Fruit fly (Drosophila melanogaster) whole organism, embryonic: ENCODE data around the gene CG32163.
A peak's percentile ranks its signal among the peaks of the same experiment; 100 is the strongest.

Experiments used
- Adf1 ChIP-seq: fragments of 200-800 bp; sonication (Bioruptor generic); IDR thresholded peaks from 2 replicates; pipeline ENCODE4 v1.3.6; 2022; ENCODE audit warnings: missing biosample characterization, missing genetic modification characterization
- BEAF-32 ChIP-seq: fragments of 200-800 bp; sonication (Bioruptor generic); optimal IDR thresholded peaks from 3 replicates; lab custom pipeline; 2017; ENCODE audit warnings: missing biosample characterization, missing genetic modification characterization, mild to moderate bottlenecking, moderate library complexity, missing genetic modification reagents
- Bgb ChIP-seq: fragments of 200-800 bp; sonication (Bioruptor generic); IDR thresholded peaks from 2 replicates; pipeline ENCODE4 v1.3.6; 2022; ENCODE audit warnings: missing biosample characterization, missing genetic modification characterization; ENCODE audit not compliant: partially characterized antibody
- CG10267 ChIP-seq: fragments of 200-800 bp; sonication (Bioruptor generic); optimal IDR thresholded peaks from 2 replicates; lab custom pipeline; 2018; ENCODE audit warnings: missing biosample characterization, mild to moderate bottlenecking, missing genetic modification characterization, moderate library complexity
- CG12659 ChIP-seq: fragments of 200-800 bp; sonication (Bioruptor generic); optimal IDR thresholded peaks from 3 replicates; lab custom pipeline; 2017; ENCODE audit warnings: mild to moderate bottlenecking, missing biosample characterization, missing genetic modification reagents, missing genetic modification characterization
- CG13287 ChIP-seq: fragments of 200-800 bp; sonication (Bioruptor generic); IDR thresholded peaks from 2 replicates; pipeline ENCODE4 v1.3.6; 2022; ENCODE audit warnings: missing biosample characterization, missing genetic modification characterization; ENCODE audit not compliant: partially characterized antibody
- CG1603 ChIP-seq: fragments of 200-800 bp; sonication (Bioruptor generic); optimal IDR thresholded peaks from 2 replicates; lab custom pipeline; 2019; ENCODE audit warnings: missing biosample characterization, mild to moderate bottlenecking, missing genetic modification characterization, moderate library complexity
- CG16779 ChIP-seq: fragments of 200-800 bp; sonication (Bioruptor generic); IDR thresholded peaks from 2 replicates; pipeline ENCODE4 v1.3.6; 2022; ENCODE audit warnings: missing biosample characterization, missing genetic modification characterization
- CG17359 ChIP-seq: fragments of 200-800 bp; sonication (Bioruptor generic); optimal IDR thresholded peaks from 3 replicates; lab custom pipeline; 2018; ENCODE audit warnings: missing biosample characterization, mild to moderate bottlenecking, missing genetic modification characterization, moderate library complexity
- CG17385 ChIP-seq: fragments of 200-800 bp; sonication (Bioruptor generic); optimal IDR thresholded peaks from 3 replicates; lab custom pipeline; 2018; ENCODE audit warnings: missing biosample characterization, mild to moderate bottlenecking, missing genetic modification characterization
- CG2129 ChIP-seq: fragments of 200-800 bp; sonication (Bioruptor generic); IDR thresholded peaks from 2 replicates; pipeline ENCODE4 v1.3.6; 2022; ENCODE audit warnings: missing biosample characterization, missing genetic modification characterization; ENCODE audit not compliant: partially characterized antibody
- CG2712 ChIP-seq: fragments of 200-800 bp; optimal IDR thresholded peaks from 3 replicates; lab custom pipeline; 2019; ENCODE audit warnings: missing biosample characterization, mild to moderate bottlenecking, missing genetic modification characterization, moderate library complexity
- CG30020 ChIP-seq: fragments of 200-800 bp; optimal IDR thresholded peaks from 2 replicates; lab custom pipeline; 2019; ENCODE audit warnings: missing biosample characterization, mild to moderate bottlenecking, missing genetic modification characterization, moderate library complexity
- CG34224 ChIP-seq: fragments of 200-800 bp; sonication (Bioruptor generic); IDR thresholded peaks from 3 replicates; pipeline ENCODE4 v1.3.6; 2022; ENCODE audit warnings: missing biosample characterization, missing genetic modification characterization; ENCODE audit not compliant: partially characterized antibody
- CG3838 ChIP-seq: fragments of 200-800 bp; sonication (Bioruptor generic); optimal IDR thresholded peaks from 3 replicates; lab custom pipeline; 2016; ENCODE audit warnings: missing biosample characterization, missing genetic modification characterization
- CG3995 ChIP-seq: fragments of 200-800 bp; sonication (Bioruptor generic); optimal IDR thresholded peaks from 3 replicates; lab custom pipeline; 2016; ENCODE audit warnings: missing biosample characterization, missing genetic modification characterization
- CG4617 ChIP-seq: fragments of 200-800 bp; sonication (Bioruptor generic); optimal IDR thresholded peaks from 3 replicates; lab custom pipeline; 2016; ENCODE audit warnings: missing biosample characterization, missing genetic modification characterization, borderline replicate concordance
- CG6683 ChIP-seq: fragments of 200-800 bp; sonication (Bioruptor generic); optimal IDR thresholded peaks from 2 replicates; lab custom pipeline; 2017; ENCODE audit warnings: missing biosample characterization, mild to moderate bottlenecking, missing genetic modification characterization, missing genetic modification reagents
- CG6791 ChIP-seq: fragments of 200-800 bp; sonication (Bioruptor generic); IDR thresholded peaks from 3 replicates; pipeline ENCODE4 v1.3.6; 2022; ENCODE audit warnings: missing biosample characterization, missing genetic modification characterization; ENCODE audit not compliant: partially characterized antibody
- CG6854 ChIP-seq: fragments of 200-800 bp; sonication (Bioruptor generic); optimal IDR thresholded peaks from 3 replicates; lab custom pipeline; 2017; ENCODE audit warnings: missing biosample characterization, mild to moderate bottlenecking, missing genetic modification characterization
- CG9797 ChIP-seq: fragments of 200-800 bp; sonication (Bioruptor generic); optimal IDR thresholded peaks from 3 replicates; lab custom pipeline; 2018; ENCODE audit warnings: missing biosample characterization, mild to moderate bottlenecking, missing genetic modification characterization
- Dll ChIP-seq: fragments of 200-800 bp; sonication (Bioruptor generic); IDR thresholded peaks from 4 replicates; pipeline ENCODE4 v1.3.6; 2022; ENCODE audit warnings: missing biosample characterization, missing genetic modification characterization; ENCODE audit not compliant: partially characterized antibody
- Doc3 ChIP-seq: fragments of 200-800 bp; sonication (Bioruptor generic); IDR thresholded peaks from 3 replicates; pipeline ENCODE4 v1.3.6; 2022; ENCODE audit warnings: missing biosample characterization, missing genetic modification characterization; ENCODE audit not compliant: partially characterized antibody
- Dp ChIP-seq: fragments of 200-800 bp; sonication (Bioruptor generic); optimal IDR thresholded peaks from 2 replicates; lab custom pipeline; 2018; ENCODE audit warnings: missing biosample characterization, mild to moderate bottlenecking, missing genetic modification characterization, moderate library complexity
- Dref ChIP-seq: fragments of 200-800 bp; sonication (Bioruptor generic); IDR thresholded peaks from 2 replicates; pipeline ENCODE4 v1.3.6; 2022; ENCODE audit warnings: missing biosample characterization, missing genetic modification characterization
- HmgZ ChIP-seq: fragments of 200-800 bp; sonication (Bioruptor generic); optimal IDR thresholded peaks from 2 replicates; lab custom pipeline; 2018; ENCODE audit warnings: missing biosample characterization, mild to moderate bottlenecking, missing genetic modification characterization
- MBD-R2 ChIP-seq: fragments of 200-800 bp; sonication (Bioruptor generic); IDR thresholded peaks from 2 replicates; pipeline ENCODE4 v1.3.6; 2022; ENCODE audit warnings: missing biosample characterization, missing genetic modification characterization
- Opbp ChIP-seq: fragments of 200-800 bp; sonication (Bioruptor generic); IDR thresholded peaks from 3 replicates; pipeline ENCODE4 v1.3.6; 2022; ENCODE audit warnings: missing biosample characterization, missing genetic modification characterization; ENCODE audit not compliant: partially characterized antibody
- Scr ChIP-seq: fragments of 200-800 bp; sonication (Bioruptor generic); IDR thresholded peaks from 2 replicates; pipeline ENCODE4 v1.3.6; 2022; ENCODE audit warnings: missing biosample characterization, missing genetic modification characterization; ENCODE audit not compliant: partially characterized antibody
- Sry-δ ChIP-seq: fragments of 200-800 bp; sonication (Bioruptor generic); optimal IDR thresholded peaks from 2 replicates; lab custom pipeline; 2016; ENCODE audit warnings: missing biosample characterization, missing genetic modification characterization
- YL-1 ChIP-seq: fragments of 200-800 bp; sonication (Bioruptor generic); optimal IDR thresholded peaks from 3 replicates; lab custom pipeline; 2017; ENCODE audit warnings: missing biosample characterization, mild to moderate bottlenecking, missing genetic modification characterization
- al ChIP-seq: fragments of 200-800 bp; sonication (Bioruptor generic); IDR thresholded peaks from 2 replicates; pipeline ENCODE4 v1.3.6; 2022; ENCODE audit warnings: missing biosample characterization, missing genetic modification characterization
- amos ChIP-seq: fragments of 200-800 bp; sonication (Bioruptor generic); IDR thresholded peaks from 2 replicates; pipeline ENCODE4 v1.3.6; 2022; ENCODE audit warnings: missing biosample characterization, missing genetic modification characterization; ENCODE audit not compliant: partially characterized antibody
- ase ChIP-seq: fragments of 200-800 bp; sonication (Bioruptor generic); IDR thresholded peaks from 3 replicates; pipeline ENCODE4 v1.3.6; 2022; ENCODE audit warnings: missing biosample characterization, missing genetic modification characterization
- bbx ChIP-seq: fragments of 200-800 bp; sonication (Bioruptor generic); IDR thresholded peaks from 2 replicates; pipeline ENCODE4 v1.3.6; 2022; ENCODE audit warnings: missing biosample characterization, missing genetic modification characterization; ENCODE audit not compliant: partially characterized antibody
- dm ChIP-seq: fragments of 200-800 bp; sonication (Bioruptor generic); optimal IDR thresholded peaks from 3 replicates; lab custom pipeline; 2016; ENCODE audit warnings: missing biosample characterization, missing genetic modification characterization
- ewg ChIP-seq: fragments of 200-800 bp; sonication (Bioruptor generic); optimal IDR thresholded peaks from 3 replicates; lab custom pipeline; 2017; ENCODE audit warnings: mild to moderate bottlenecking, missing biosample characterization, missing genetic modification reagents, missing genetic modification characterization
- fd64A ChIP-seq: fragments of 200-800 bp; sonication (Bioruptor generic); optimal IDR thresholded peaks from 3 replicates; lab custom pipeline; 2018; ENCODE audit warnings: missing biosample characterization, mild to moderate bottlenecking, missing genetic modification characterization
- kni ChIP-seq: fragments of 200-800 bp; sonication (Bioruptor generic); optimal IDR thresholded peaks from 3 replicates; lab custom pipeline; 2017; ENCODE audit warnings: mild to moderate bottlenecking, missing biosample characterization, missing genetic modification reagents, missing genetic modification characterization
- lbe ChIP-seq: fragments of 200-800 bp; sonication (Bioruptor generic); optimal IDR thresholded peaks from 2 replicates; lab custom pipeline; 2016; ENCODE audit warnings: missing biosample characterization, mild to moderate bottlenecking, missing genetic modification characterization
- nerfin-1 ChIP-seq: fragments of 200-800 bp; sonication (Bioruptor generic); optimal IDR thresholded peaks from 3 replicates; lab custom pipeline; 2019; ENCODE audit warnings: missing biosample characterization, mild to moderate bottlenecking, missing genetic modification characterization, moderate library complexity
- pzg ChIP-seq: fragments of 200-800 bp; sonication (Bioruptor generic); optimal IDR thresholded peaks from 3 replicates; lab custom pipeline; 2018; ENCODE audit warnings: missing biosample characterization, mild to moderate bottlenecking, missing genetic modification characterization, moderate library complexity
- sd ChIP-seq: fragments of 200-800 bp; sonication (Bioruptor generic); optimal IDR thresholded peaks from 3 replicates; lab custom pipeline; 2018; ENCODE audit warnings: missing biosample characterization, mild to moderate bottlenecking, missing genetic modification characterization, moderate library complexity
- sna ChIP-seq: fragments of 200-800 bp; sonication (Bioruptor generic); IDR thresholded peaks from 2 replicates; pipeline ENCODE4 v1.3.6; 2022; ENCODE audit warnings: missing biosample characterization, missing genetic modification characterization; ENCODE audit not compliant: partially characterized antibody
- stc ChIP-seq: fragments of 200-800 bp; sonication (Bioruptor generic); IDR thresholded peaks from 2 replicates; pipeline ENCODE4 v1.3.6; 2022; ENCODE audit warnings: missing biosample characterization, missing genetic modification characterization
- stwl ChIP-seq: fragments of 200-800 bp; sonication (Bioruptor generic); optimal IDR thresholded peaks from 3 replicates; lab custom pipeline; 2018; ENCODE audit warnings: missing biosample characterization, mild to moderate bottlenecking, missing genetic modification characterization, moderate library complexity
- unc-4 ChIP-seq: fragments of 200-800 bp; sonication (Bioruptor generic); IDR thresholded peaks from 2 replicates; pipeline ENCODE4 v1.3.6; 2022; ENCODE audit warnings: missing biosample characterization, missing genetic modification characterization; ENCODE audit not compliant: partially characterized antibody
- vfl ChIP-seq: fragments of 200-800 bp; sonication (Bioruptor generic); optimal IDR thresholded peaks from 2 replicates; lab custom pipeline; 2016; ENCODE audit warnings: missing biosample characterization, missing genetic modification characterization

Gene CG32163

DNA sequence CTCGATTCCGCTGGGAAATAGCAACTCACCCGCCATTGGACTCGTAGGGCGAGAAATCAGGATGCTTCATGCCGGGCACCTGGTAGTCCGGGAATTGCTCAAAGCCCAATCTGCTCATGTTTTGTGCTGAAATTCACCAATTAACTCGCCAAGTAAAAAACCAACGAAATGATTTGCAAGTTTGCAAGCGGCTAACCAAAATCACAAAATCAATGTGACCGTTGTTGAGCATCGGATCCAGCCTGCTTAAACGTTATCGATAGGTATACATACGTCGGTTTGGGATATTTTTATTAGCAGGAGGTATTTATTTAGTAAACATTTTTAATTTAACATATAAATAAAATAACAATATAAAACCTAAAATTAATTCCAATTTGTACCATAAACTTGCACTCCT is 23.2 kb downstream of the CG32163 start, which contains the start of gene Prosbeta6 (continued):
- TF ChIP-seq CG12659 (GFP tag; lab: Kevin White, UChicago) = peak; percentile 39
- no peak for TF ChIP-seq CG16779 (GFP tag; lab: Robert Waterston, UW)
- peak; percentile 45 for TF ChIP-seq sd
- no peak for TF ChIP-seq vfl (GFP tag; lab: Kevin White, UChicago)
- TF ChIP-seq CG10267 = peak; percentile 22
- peak; percentile 66 for TF ChIP-seq pzg
- peak; percentile 13 for TF ChIP-seq YL-1 (GFP tag; lab: Kevin White, UChicago)
- peak; percentile 44 for TF ChIP-seq Dp (GFP tag; lab: Kevin White, UChicago)
- TF ChIP-seq Doc3 (GFP tag; lab: Robert Waterston, UW) = peak; percentile 53; the same call in 1 of the 3 replicates
- TF ChIP-seq lbe (GFP tag; lab: Kevin White, UChicago) = peak; percentile 15
- no peak for TF ChIP-seq CG6683 (GFP tag; lab: Kevin White, UChicago)
- TF ChIP-seq CG3995 (GFP tag; lab: Kevin White, UChicago) = peak; percentile 26
- TF ChIP-seq CG6854 (GFP tag; lab: Kevin White, UChicago) = no peak
- no peak for TF ChIP-seq CG17385 (GFP tag; lab: Kevin White, UChicago)
- TF ChIP-seq Adf1 = no peak
- TF ChIP-seq CG3838 (GFP tag; lab: Kevin White, UChicago) = no peak
- TF ChIP-seq bbx = peak; percentile 45; the same call in 1 of the 2 replicates
- TF ChIP-seq al (GFP tag; lab: Robert Waterston, UW) = no peak
- no peak for TF ChIP-seq ase (GFP tag; lab: Robert Waterston, UW)
- peak; percentile 54; the same call in 1 of the 2 replicates for TF ChIP-seq unc-4 (GFP tag; lab: Robert Waterston, UW)
- TF ChIP-seq sna = 0 out of 2 replicates have a peak, but pooled peaks have one; percentile 45
- TF ChIP-seq CG34224 = peak; percentile 50; the same call in 2 of the 3 replicates
- TF ChIP-seq stc (GFP tag; lab: Robert Waterston, UW) = no peak
- peak; percentile 45 for TF ChIP-seq stwl (tag; lab: Kevin White, UChicago)
- TF ChIP-seq CG1603 (tag; lab: Kevin White, UChicago) = peak; percentile 25
- TF ChIP-seq BEAF-32 (GFP tag; lab: Kevin White, UChicago) = peak; percentile 74
- peak; percentile 47 for TF ChIP-seq nerfin-1
- peak; percentile 5 for TF ChIP-seq HmgZ (tag; lab: Kevin White, UChicago)
- peak; percentile 62 for TF ChIP-seq amos
- no peak for TF ChIP-seq Opbp
- peak; percentile 60; the same call in 1 of the 3 replicates for TF ChIP-seq CG6791 (GFP tag; lab: Robert Waterston, UW)
- no peak for TF ChIP-seq ewg (GFP tag; lab: Kevin White, UChicago)
- peak; percentile 29 for TF ChIP-seq CG4617 (GFP tag; lab: Kevin White, UChicago)
- TF ChIP-seq CG13287 (GFP tag; lab: Robert Waterston, UW) = peak; percentile 71
- TF ChIP-seq CG2129 (GFP tag; lab: Robert Waterston, UW) = 0 out of 2 replicates have a peak, but pooled peaks have one; percentile 12
- TF ChIP-seq Bgb (GFP tag; lab: Robert Waterston, UW) = peak; percentile 56
- TF ChIP-seq Dll (GFP tag; lab: Robert Waterston, UW) = peak; percentile 56; the same call in 3 of the 4 replicates
- TF ChIP-seq fd64A = no peak
- TF ChIP-seq MBD-R2 (GFP tag; lab: Robert Waterston, UW) = peak; percentile 59
- peak; percentile 14 for TF ChIP-seq CG30020 (tag; lab: Kevin White, UChicago)
- TF ChIP-seq Scr (GFP tag; lab: Robert Waterston, UW) = peak; percentile 59
- peak; percentile 71 for TF ChIP-seq Dref (GFP tag; lab: Robert Waterston, UW)
- TF ChIP-seq CG2712 = peak; percentile 18
- TF ChIP-seq dm = no peak
- peak; percentile 50 for TF ChIP-seq Sry-δ (GFP tag; lab: Kevin White, UChicago)
- TF ChIP-seq CG9797 = peak; percentile 71
- TF ChIP-seq kni (GFP tag; lab: Kevin White, UChicago) = no peak
- no peak for TF ChIP-seq CG17359 (tag; lab: Kevin White, UChicago)
